Worm (Caenorhabditis elegans) whole organism, mixed stage, embryonic: ENCODE results near the gene srt-23.

Source experiments
- M03D4.4 ChIP-seq: sonication (generic microtip); optimal IDR thresholded peaks from 2 replicates; lab custom pipeline; 2017; ENCODE audit warnings: mild to moderate bottlenecking, missing genetic modification characterization, missing compliant biosample characterization
- bed-3 ChIP-seq: fragments of 200-800 bp; sonication (Bioruptor generic); optimal IDR thresholded peaks from 3 replicates; lab custom pipeline; 2018; ENCODE audit warnings: mild to moderate bottlenecking, missing genetic modification characterization, moderate library complexity, missing compliant biosample characterization
- blmp-1 ChIP-seq: fragments of 150-350 bp; optimal IDR thresholded peaks from 2 replicates; lab custom pipeline; 2014; ENCODE audit warnings: missing biosample characterization, missing genetic modification characterization
- ceh-39 ChIP-seq: fragments of 150-350 bp; optimal IDR thresholded peaks from 2 replicates; lab custom pipeline; 2014; ENCODE audit warnings: missing biosample characterization, missing genetic modification characterization
- ceh-43 ChIP-seq: fragments of 200-800 bp; sonication (Bioruptor generic); optimal IDR thresholded peaks from 2 replicates; lab custom pipeline; 2018; ENCODE audit warnings: mild to moderate bottlenecking, missing genetic modification characterization, moderate library complexity, missing compliant biosample characterization
- ceh-83 ChIP-seq: fragments of 200-800 bp; sonication (Bioruptor generic); optimal IDR thresholded peaks from 2 replicates; lab custom pipeline; 2018; ENCODE audit warnings: mild to moderate bottlenecking, missing genetic modification characterization, missing compliant biosample characterization
- ces-1 ChIP-seq: fragments of 150-350 bp; optimal IDR thresholded peaks from 2 replicates; lab custom pipeline; 2014; ENCODE audit warnings: missing biosample characterization, missing genetic modification reagents, missing genetic modification characterization
- cnd-1 ChIP-seq: fragments of 200-800 bp; sonication (Bioruptor generic); optimal IDR thresholded peaks from 2 replicates; lab custom pipeline; 2018; ENCODE audit warnings: mild to moderate bottlenecking, missing genetic modification characterization, missing compliant biosample characterization
- drap-1 ChIP-seq: fragments of 200-800 bp; sonication (Bioruptor generic); optimal IDR thresholded peaks from 3 replicates; lab custom pipeline; 2018; ENCODE audit warnings: mild to moderate bottlenecking, missing genetic modification characterization, missing compliant biosample characterization
- elt-1 ChIP-seq: sonication (generic microtip); optimal IDR thresholded peaks from 2 replicates; lab custom pipeline; 2017; ENCODE audit warnings: missing genetic modification characterization, mild to moderate bottlenecking, missing compliant biosample characterization, antibody characterized with exemption, moderate library complexity, borderline replicate concordance; ENCODE audit not compliant: insufficient read depth
- elt-3 ChIP-seq: fragments of 150-350 bp; optimal IDR thresholded peaks from 2 replicates; lab custom pipeline; 2014; ENCODE audit warnings: missing biosample characterization, missing genetic modification characterization
- flh-1 ChIP-seq: fragments of 200-800 bp; sonication (Bioruptor generic); optimal IDR thresholded peaks from 2 replicates; lab custom pipeline; 2018; ENCODE audit warnings: mild to moderate bottlenecking, missing genetic modification characterization, moderate library complexity, missing compliant biosample characterization
- ham-2 ChIP-seq: fragments of 200-800 bp; sonication (Bioruptor generic); optimal IDR thresholded peaks from 2 replicates; lab custom pipeline; 2018; ENCODE audit warnings: mild to moderate bottlenecking, missing genetic modification characterization, missing compliant biosample characterization
- lin-13 ChIP-seq: fragments of 150-350 bp; optimal IDR thresholded peaks from 2 replicates; lab custom pipeline; 2014; ENCODE audit warnings: missing biosample characterization, missing genetic modification characterization
- lin-32 ChIP-seq: fragments of 200-800 bp; sonication (Bioruptor generic); optimal IDR thresholded peaks from 2 replicates; lab custom pipeline; 2018; ENCODE audit warnings: mild to moderate bottlenecking, missing genetic modification characterization, missing compliant biosample characterization
- lsy-2 ChIP-seq: fragments of 150-350 bp; optimal IDR thresholded peaks from 2 replicates; lab custom pipeline; 2014; ENCODE audit warnings: missing biosample characterization, missing genetic modification characterization
- mab-5 ChIP-seq: fragments of 150-350 bp; optimal IDR thresholded peaks from 2 replicates; lab custom pipeline; 2014; ENCODE audit warnings: missing biosample characterization, missing genetic modification characterization
- mep-1 ChIP-seq: fragments of 150-350 bp; optimal IDR thresholded peaks from 2 replicates; lab custom pipeline; 2017; ENCODE audit warnings: missing biosample characterization, missing genetic modification reagents, missing genetic modification characterization, inconsistent platforms
- mls-2 ChIP-seq: sonication (generic microtip); optimal IDR thresholded peaks from 2 replicates; lab custom pipeline; 2016; ENCODE audit warnings: mild to moderate bottlenecking, missing genetic modification characterization, moderate library complexity, missing compliant biosample characterization
- nhr-12 ChIP-seq: fragments of 150-350 bp; optimal IDR thresholded peaks from 2 replicates; lab custom pipeline; 2014; ENCODE audit warnings: missing biosample characterization, missing genetic modification characterization
- nhr-2 ChIP-seq: fragments of 150-350 bp; optimal IDR thresholded peaks from 2 replicates; lab custom pipeline; 2014; ENCODE audit warnings: missing biosample characterization, missing genetic modification characterization
- nhr-237 ChIP-seq: fragments of 150-350 bp; optimal IDR thresholded peaks from 2 replicates; lab custom pipeline; 2014; ENCODE audit warnings: missing biosample characterization, missing genetic modification characterization
- nhr-28 ChIP-seq: fragments of 150-350 bp; optimal IDR thresholded peaks from 2 replicates; lab custom pipeline; 2014; ENCODE audit warnings: missing biosample characterization, missing genetic modification characterization
- nhr-76 ChIP-seq: sonication (generic microtip); optimal IDR thresholded peaks from 2 replicates; lab custom pipeline; 2017; ENCODE audit warnings: missing biosample characterization, missing genetic modification characterization
- pha-4 ChIP-seq: fragments of 150-350 bp; optimal IDR thresholded peaks from 2 replicates; lab custom pipeline; 2018; ENCODE audit warnings: missing biosample characterization, missing genetic modification reagents, missing genetic modification characterization
- sem-2 ChIP-seq: fragments of 200-800 bp; sonication (Bioruptor generic); optimal IDR thresholded peaks from 2 replicates; lab custom pipeline; 2018; ENCODE audit warnings: mild to moderate bottlenecking, missing genetic modification characterization, missing compliant biosample characterization
- snpc-4 ChIP-seq: fragments of 150-350 bp; optimal IDR thresholded peaks from 2 replicates; lab custom pipeline; 2014; ENCODE audit warnings: missing biosample characterization, missing genetic modification characterization
- sptf-1 ChIP-seq: sonication (generic microtip); optimal IDR thresholded peaks from 2 replicates; lab custom pipeline; 2017; ENCODE audit warnings: mild to moderate bottlenecking, missing genetic modification characterization, moderate library complexity, missing compliant biosample characterization
- tbx-8 ChIP-seq: fragments of 200-800 bp; sonication (Bioruptor generic); optimal IDR thresholded peaks from 2 replicates; lab custom pipeline; 2018; ENCODE audit warnings: mild to moderate bottlenecking, missing genetic modification characterization, moderate library complexity, missing compliant biosample characterization
- unc-120 ChIP-seq: sonication (generic microtip); optimal IDR thresholded peaks from 2 replicates; lab custom pipeline; 2017; ENCODE audit warnings: missing genetic modification characterization, missing compliant biosample characterization; ENCODE audit not compliant: poor library complexity, severe bottlenecking
- unc-39 ChIP-seq: fragments of 150-350 bp; optimal IDR thresholded peaks from 2 replicates; lab custom pipeline; 2014; ENCODE audit warnings: missing biosample characterization, missing genetic modification characterization
- unc-62 ChIP-seq: fragments of 150-350 bp; optimal IDR thresholded peaks from 2 replicates; lab custom pipeline; 2014; ENCODE audit warnings: missing biosample characterization, missing genetic modification reagents, missing genetic modification characterization
- zip-8 ChIP-seq: fragments of 150-350 bp; optimal IDR thresholded peaks from 2 replicates; lab custom pipeline; 2014; ENCODE audit warnings: missing biosample characterization, missing genetic modification characterization
- ztf-11 ChIP-seq: fragments of 150-350 bp; optimal IDR thresholded peaks from 2 replicates; lab custom pipeline; 2014; ENCODE audit warnings: missing biosample characterization, missing genetic modification characterization

The srt-23 gene

ce11 chrIV:796521-797073 lies 40.1 kb downstream of the srt-23 start, which contains the start of the genes F56B3.11 and ech-5:
TSS of gene F56B3.11 (minus strand) at chrIV:796571.
TSS of gene ech-5 (plus strand) at chrIV:797023.
- TF ChIP-seq sem-2 (no peak), elt-3 (tag; lab: Kevin White, UChicago) (no peak), nhr-12 (tag; lab: Kevin White, UChicago) (no peak), zip-8 (no peak), lsy-2 (tag; lab: Kevin White, UChicago) (peak; percentile 69), M03D4.4 (tag; lab: Kevin White, UChicago) (peak; percentile 37), ceh-43 (peak; percentile 26), mep-1 (tag; lab: Kevin White, UChicago) (peak; percentile 20), flh-1 (GFP tag; lab: Kevin White, UChicago) (no peak), pha-4 (tag; lab: Kevin White, UChicago) (no peak), nhr-2 (tag; lab: Kevin White, UChicago) (no peak), blmp-1 (tag; lab: Kevin White, UChicago) (no peak), bed-3 (peak; percentile 55), nhr-76 (tag; lab: Kevin White, UChicago) (no peak), cnd-1 (no peak), sptf-1 (peak; percentile 81), lin-13 (tag; lab: Kevin White, UChicago) (no peak), snpc-4 (tag; lab: Kevin White, UChicago) (no peak), unc-62 (GFP tag; lab: Kevin White, UChicago) (no peak), nhr-237 (peak; percentile 82), mab-5 (tag; lab: Kevin White, UChicago) (peak; percentile 36), tbx-8 (GFP tag; lab: Kevin White, UChicago) (no peak), nhr-28 (tag; lab: Kevin White, UChicago) (no peak), drap-1 (GFP tag; lab: Kevin White, UChicago) (peak; percentile 34), ces-1 (GFP tag; lab: Kevin White, UChicago) (peak; percentile 80), ceh-83 (GFP tag; lab: Kevin White, UChicago) (peak; percentile 49), ceh-39 (tag; lab: Kevin White, UChicago) (no peak), unc-120 (tag; lab: Kevin White, UChicago) (no peak), ham-2 (GFP tag; lab: Kevin White, UChicago) (no peak), elt-1 (tag; lab: Kevin White, UChicago) (no peak), lin-32 (GFP tag; lab: Kevin White, UChicago) (no peak), unc-39 (tag; lab: Kevin White, UChicago) (no peak)

ce11 chrIV:800518-800917 lies 44.0 kb downstream of the srt-23 start, which contains the start of gene mrpl-46:
TSS of gene mrpl-46 (plus strand) at chrIV:800818.
- no peak for TF ChIP-seq nhr-237
- no peak for TF ChIP-seq unc-39 (tag; lab: Kevin White, UChicago)
- no peak for TF ChIP-seq unc-62 (GFP tag; lab: Kevin White, UChicago)
- TF ChIP-seq elt-3 (tag; lab: Kevin White, UChicago), result no peak
- TF ChIP-seq nhr-2 (tag; lab: Kevin White, UChicago), result no peak
- no peak for TF ChIP-seq lsy-2 (tag; lab: Kevin White, UChicago)
- TF ChIP-seq ceh-43, result no peak
- no peak for TF ChIP-seq lin-32 (GFP tag; lab: Kevin White, UChicago)
- no peak for TF ChIP-seq sem-2
- no peak for TF ChIP-seq drap-1 (GFP tag; lab: Kevin White, UChicago)
- no peak for TF ChIP-seq nhr-12 (tag; lab: Kevin White, UChicago)
- TF ChIP-seq unc-120 (tag; lab: Kevin White, UChicago), result no peak
- TF ChIP-seq tbx-8 (GFP tag; lab: Kevin White, UChicago), result no peak
- no peak for TF ChIP-seq nhr-76 (tag; lab: Kevin White, UChicago)

ce11 chrIV:801162-801561 lies 44.6 kb downstream of the srt-23 start:
- TF ChIP-seq blmp-1 (tag; lab: Kevin White, UChicago) (no peak), cnd-1 (no peak), snpc-4 (tag; lab: Kevin White, UChicago) (no peak)

ce11 chrIV:804802-805201 lies 48.3 kb downstream of the srt-23 start, which contains the start of gene Y55F3BL.4:
TSS of gene Y55F3BL.4 (plus strand) at chrIV:805102.
- no peak for TF ChIP-seq mls-2 (tag; lab: Kevin White, UChicago)
- no peak for TF ChIP-seq flh-1 (GFP tag; lab: Kevin White, UChicago)
- TF ChIP-seq ceh-83 (GFP tag; lab: Kevin White, UChicago), result no peak
- no peak for TF ChIP-seq ceh-43
- no peak for TF ChIP-seq ztf-11 (tag; lab: Kevin White, UChicago)
- no peak for TF ChIP-seq M03D4.4 (tag; lab: Kevin White, UChicago)
- TF ChIP-seq unc-62 (GFP tag; lab: Kevin White, UChicago), result no peak
